Fruit fly (Drosophila melanogaster) whole organism, prepupa: ENCODE measurements around the gene CG17726.
A peak's percentile ranks its signal among the peaks of the same experiment; 100 is the strongest.

ENCODE experiments used
- Blimp-1 ChIP-seq: fragments of 200-800 bp; sonication (Bioruptor generic); optimal IDR thresholded peaks from 3 replicates; lab custom pipeline; 2017; ENCODE audit warnings: missing biosample characterization, missing genetic modification characterization, mild to moderate bottlenecking, moderate library complexity, missing genetic modification reagents
- CG10631 ChIP-seq: fragments of 200-800 bp; sonication (Bioruptor generic); optimal IDR thresholded peaks from 2 replicates; lab custom pipeline; 2016; ENCODE audit warnings: missing biosample characterization, missing genetic modification characterization
- CG10669 ChIP-seq: fragments of 200-800 bp; sonication (Bioruptor generic); optimal IDR thresholded peaks from 3 replicates; lab custom pipeline; 2018; ENCODE audit warnings: missing biosample characterization, mild to moderate bottlenecking, missing genetic modification characterization, moderate library complexity
- CG11762 ChIP-seq: fragments of 200-800 bp; sonication (Bioruptor generic); optimal IDR thresholded peaks from 3 replicates; lab custom pipeline; 2016; ENCODE audit warnings: missing biosample characterization, missing genetic modification characterization; ENCODE audit not compliant: insufficient read depth
- CG11902 ChIP-seq: fragments of 200-800 bp; sonication (Bioruptor generic); optimal IDR thresholded peaks from 3 replicates; lab custom pipeline; 2016; ENCODE audit warnings: missing biosample characterization, missing genetic modification characterization
- CG15336 ChIP-seq: fragments of 200-800 bp; sonication (Bioruptor generic); IDR thresholded peaks from 2 replicates; pipeline ENCODE4 v1.3.6; 2022; ENCODE audit warnings: missing biosample characterization, missing genetic modification characterization
- CG1621 ChIP-seq: fragments of 200-800 bp; sonication (Bioruptor generic); optimal IDR thresholded peaks from 3 replicates; lab custom pipeline; 2018; ENCODE audit warnings: missing biosample characterization, mild to moderate bottlenecking, missing genetic modification characterization
- CG16779 ChIP-seq: fragments of 200-800 bp; sonication (Bioruptor generic); optimal IDR thresholded peaks from 3 replicates; lab custom pipeline; 2017; ENCODE audit warnings: missing biosample characterization, mild to moderate bottlenecking, missing genetic modification characterization
- CG3032 ChIP-seq: fragments of 200-800 bp; optimal IDR thresholded peaks from 2 replicates; lab custom pipeline; 2019; ENCODE audit warnings: missing biosample characterization, mild to moderate bottlenecking, missing genetic modification characterization, moderate library complexity
- CG31627 ChIP-seq: fragments of 200-800 bp; sonication (Bioruptor generic); optimal IDR thresholded peaks from 3 replicates; lab custom pipeline; 2016; ENCODE audit warnings: missing biosample characterization, missing genetic modification characterization
- CG34406 ChIP-seq: fragments of 200-800 bp; sonication (Bioruptor generic); optimal IDR thresholded peaks from 3 replicates; lab custom pipeline; 2016; ENCODE audit warnings: missing biosample characterization, missing genetic modification characterization
- CG3919 ChIP-seq: fragments of 200-800 bp; sonication (Bioruptor generic); optimal IDR thresholded peaks from 3 replicates; lab custom pipeline; 2016; ENCODE audit warnings: missing biosample characterization, missing genetic modification characterization
- CG4318 ChIP-seq: fragments of 200-800 bp; sonication (Bioruptor generic); optimal IDR thresholded peaks from 3 replicates; lab custom pipeline; 2017; ENCODE audit warnings: missing biosample characterization, mild to moderate bottlenecking, missing genetic modification characterization
- CG6792 ChIP-seq: fragments of 200-800 bp; sonication (Bioruptor generic); optimal IDR thresholded peaks from 3 replicates; lab custom pipeline; 2016; ENCODE audit warnings: missing biosample characterization, missing genetic modification characterization
- CG6808 ChIP-seq: fragments of 200-800 bp; sonication (Bioruptor generic); optimal IDR thresholded peaks from 3 replicates; lab custom pipeline; 2017; ENCODE audit warnings: missing biosample characterization, missing genetic modification characterization, mild to moderate bottlenecking, moderate library complexity, missing genetic modification reagents
- CG7368 ChIP-seq: fragments of 200-800 bp; sonication (Bioruptor generic); optimal IDR thresholded peaks from 3 replicates; lab custom pipeline; 2016; ENCODE audit warnings: missing biosample characterization, missing genetic modification characterization
- CG8119 ChIP-seq: fragments of 200-800 bp; sonication (Bioruptor generic); IDR thresholded peaks from 3 replicates; pipeline ENCODE4 v1.3.6; 2022; ENCODE audit warnings: missing biosample characterization, missing genetic modification characterization
- CG8319 ChIP-seq: fragments of 200-800 bp; sonication (Bioruptor generic); optimal IDR thresholded peaks from 3 replicates; lab custom pipeline; 2016; ENCODE audit warnings: missing biosample characterization, missing genetic modification characterization
- CG8632 ChIP-seq: fragments of 200-800 bp; sonication (Bioruptor generic); optimal IDR thresholded peaks from 3 replicates; lab custom pipeline; 2016; ENCODE audit warnings: missing biosample characterization, missing genetic modification characterization
- CG9139 ChIP-seq: fragments of 200-800 bp; sonication (Bioruptor generic); optimal IDR thresholded peaks from 3 replicates; lab custom pipeline; 2017; ENCODE audit warnings: missing biosample characterization, mild to moderate bottlenecking, missing genetic modification characterization
- Eip75B ChIP-seq: fragments of 200-800 bp; sonication (Bioruptor generic); optimal IDR thresholded peaks from 3 replicates; lab custom pipeline; 2016; ENCODE audit warnings: missing biosample characterization, missing genetic modification characterization
- Eip78C ChIP-seq: fragments of 200-800 bp; sonication (Bioruptor generic); peaks from one replicate; lab custom pipeline; 2016; ENCODE audit warnings: missing biosample characterization, missing genetic modification characterization
- Ets21C ChIP-seq: fragments of 200-800 bp; sonication (Bioruptor generic); optimal IDR thresholded peaks from 3 replicates; lab custom pipeline; 2016; ENCODE audit warnings: missing biosample characterization, missing genetic modification characterization
- Hr38 ChIP-seq: sonication (Bioruptor generic); optimal IDR thresholded peaks from 2 replicates; lab custom pipeline; 2016; ENCODE audit warnings: missing biosample characterization, missing genetic modification characterization
- Hr39 ChIP-seq: fragments of 200-800 bp; sonication (Bioruptor generic); optimal IDR thresholded peaks from 2 replicates; lab custom pipeline; 2016; ENCODE audit warnings: missing biosample characterization, missing genetic modification characterization
- Smox ChIP-seq: fragments of 200-800 bp; sonication (Bioruptor generic); optimal IDR thresholded peaks from 3 replicates; lab custom pipeline; 2016; ENCODE audit warnings: missing biosample characterization, missing genetic modification characterization
- Sox15 ChIP-seq: fragments of 200-800 bp; sonication (Bioruptor generic); optimal IDR thresholded peaks from 3 replicates; lab custom pipeline; 2016; ENCODE audit warnings: missing biosample characterization, missing genetic modification characterization
- achi ChIP-seq: fragments of 200-800 bp; sonication (Bioruptor generic); optimal IDR thresholded peaks from 3 replicates; lab custom pipeline; 2016; ENCODE audit warnings: missing biosample characterization, missing genetic modification characterization
- acj6 ChIP-seq: fragments of 200-800 bp; sonication (Bioruptor generic); optimal IDR thresholded peaks from 3 replicates; lab custom pipeline; 2016; ENCODE audit warnings: missing biosample characterization, missing genetic modification characterization
- cyc ChIP-seq: fragments of 200-800 bp; sonication (Bioruptor generic); optimal IDR thresholded peaks from 3 replicates; lab custom pipeline; 2016; ENCODE audit warnings: missing biosample characterization, missing genetic modification characterization
- dac ChIP-seq: fragments of 200-800 bp; sonication (Bioruptor generic); optimal IDR thresholded peaks from 2 replicates; lab custom pipeline; 2017; ENCODE audit warnings: missing biosample characterization, mild to moderate bottlenecking, missing genetic modification characterization
- dsx ChIP-seq: fragments of 200-800 bp; optimal IDR thresholded peaks from 3 replicates; lab custom pipeline; 2019; ENCODE audit warnings: missing biosample characterization, mild to moderate bottlenecking, missing genetic modification characterization, moderate library complexity; ENCODE audit not compliant: poor library complexity, severe bottlenecking
- eg ChIP-seq: fragments of 200-800 bp; sonication (Bioruptor generic); IDR thresholded peaks from 3 replicates; pipeline ENCODE4 v1.3.6; 2022; ENCODE audit warnings: missing biosample characterization, missing genetic modification characterization
- esn ChIP-seq: fragments of 200-800 bp; sonication (Bioruptor generic); optimal IDR thresholded peaks from 2 replicates; lab custom pipeline; 2016; ENCODE audit warnings: missing biosample characterization, mild to moderate bottlenecking, missing genetic modification characterization, moderate library complexity
- fd85E ChIP-seq: fragments of 200-800 bp; sonication (Bioruptor generic); optimal IDR thresholded peaks from 3 replicates; lab custom pipeline; 2016; ENCODE audit warnings: missing biosample characterization, missing genetic modification characterization
- fkh ChIP-seq: fragments of 200-800 bp; sonication (Bioruptor generic); optimal IDR thresholded peaks from 3 replicates; lab custom pipeline; 2017; ENCODE audit warnings: missing biosample characterization, mild to moderate bottlenecking, missing genetic modification characterization, moderate library complexity
- lz ChIP-seq: fragments of 200-800 bp; sonication (Bioruptor generic); optimal IDR thresholded peaks from 3 replicates; lab custom pipeline; 2016; ENCODE audit warnings: missing biosample characterization, missing genetic modification characterization
- net ChIP-seq: fragments of 200-800 bp; sonication (Bioruptor generic); optimal IDR thresholded peaks from 3 replicates; lab custom pipeline; 2016; ENCODE audit warnings: missing biosample characterization, missing genetic modification characterization
- pdm3 ChIP-seq: fragments of 200-800 bp; sonication (Bioruptor generic); optimal IDR thresholded peaks from 3 replicates; lab custom pipeline; 2016; ENCODE audit warnings: missing biosample characterization, missing genetic modification characterization
- salr ChIP-seq, 2 experiments: fragments of 200-800 bp; sonication (Bioruptor generic); optimal IDR thresholded peaks; 3 replicates each; lab custom pipeline; 2016 to 2018; ENCODE audit warnings: missing biosample characterization in 2 of 2, missing genetic modification characterization in 2 of 2, mild to moderate bottlenecking in 1 of 2
- ss ChIP-seq, 2 experiments: fragments of 200-800 bp; sonication (Bioruptor generic); optimal IDR thresholded peaks; 2 replicates in 1 of 2; 3 replicates in 1 of 2; lab custom pipeline; 2017 to 2018; ENCODE audit warnings: mild to moderate bottlenecking in 2 of 2, missing biosample characterization in 2 of 2, missing genetic modification characterization in 2 of 2, moderate library complexity in 1 of 2
- svp ChIP-seq: fragments of 200-800 bp; sonication (Bioruptor generic); peaks from one replicate; lab custom pipeline; 2016; ENCODE audit warnings: missing biosample characterization, missing genetic modification characterization
- topi ChIP-seq: fragments of 200-800 bp; sonication (Bioruptor generic); optimal IDR thresholded peaks from 3 replicates; lab custom pipeline; 2016; ENCODE audit warnings: missing biosample characterization, missing genetic modification characterization
- vri ChIP-seq: fragments of 200-800 bp; sonication (Bioruptor generic); optimal IDR thresholded peaks from 3 replicates; lab custom pipeline; 2016; ENCODE audit warnings: missing biosample characterization, mild to moderate bottlenecking, missing genetic modification characterization

The CG17726 gene

dm6 chr3R:11200885-11201421 lies 25.6 kb upstream of the CG17726 start (continued):
- TF ChIP-seq CG8119 (GFP tag; lab: Robert Waterston, UW) (peak; percentile 67; the same call in 2 of the 3 replicates), CG8632 (GFP tag; lab: Kevin White, UChicago) (peak; percentile 59), CG11762 (GFP tag; lab: Kevin White, UChicago) (peak; percentile 41), Sox15 (GFP tag; lab: Kevin White, UChicago) (peak; percentile 50), Eip78C (GFP tag; lab: Kevin White, UChicago) (peak; percentile 79), svp (peak; percentile 89), salr (GFP tag; optimal IDR thresholded peaks at IDR 0.05; lab: Kevin White, UChicago) (peak in 1 of 2 experiments; percentile 41), dac (no peak), Eip75B (GFP tag; lab: Kevin White, UChicago) (peak; percentile 48), CG3032 (tag; lab: Kevin White, UChicago) (peak; percentile 37), CG34406 (GFP tag; lab: Kevin White, UChicago) (peak; percentile 66), net (GFP tag; lab: Kevin White, UChicago) (peak; percentile 68), CG6808 (GFP tag; lab: Kevin White, UChicago) (peak; percentile 14), CG15336 (peak; percentile 66), lz (peak; percentile 68), acj6 (peak; percentile 74), Blimp-1 (GFP tag; lab: Kevin White, UChicago) (no peak), achi (GFP tag; lab: Kevin White, UChicago) (peak; percentile 59), CG10631 (GFP tag; lab: Kevin White, UChicago) (peak; percentile 62), cyc (GFP tag; lab: Kevin White, UChicago) (peak; percentile 53), CG4318 (no peak), CG3919 (peak; percentile 58), CG31627 (GFP tag; lab: Kevin White, UChicago) (peak; percentile 56), CG10669 (peak; percentile 28)
- TF ChIP-seq, all 60 proteins: peak for 47

DNA sequence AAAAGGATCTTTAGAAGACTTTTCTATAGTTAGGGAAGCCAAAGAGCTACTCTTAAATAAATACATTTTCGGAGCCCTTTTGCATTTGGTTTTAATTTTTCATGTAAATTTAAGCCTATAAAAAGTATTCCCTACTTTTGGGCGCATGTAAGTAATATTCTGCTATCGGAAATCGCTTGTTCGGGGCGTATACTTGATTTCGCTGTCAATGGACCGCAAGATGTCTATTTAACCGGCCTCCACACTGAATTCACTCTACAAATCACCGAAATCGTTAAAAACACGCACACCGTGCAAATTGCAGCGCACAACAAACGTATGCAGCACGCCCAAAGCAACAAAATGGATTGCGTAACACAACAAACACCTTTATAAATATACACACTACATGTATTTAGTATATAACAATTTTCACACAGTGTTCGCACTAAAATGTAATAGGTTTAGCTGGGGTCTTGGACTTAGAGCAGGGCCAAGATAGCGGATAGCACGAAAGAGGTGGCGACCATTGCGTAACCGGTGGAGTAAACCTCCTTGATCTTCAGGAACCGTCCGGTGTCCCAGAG lies 17.7 kb upstream of the CG17726 start:
- TF ChIP-seq eg (GFP tag; lab: Robert Waterston, UW) (no peak), Eip78C (GFP tag; lab: Kevin White, UChicago) (peak; percentile 93), CG9139 (GFP tag; lab: Kevin White, UChicago) (peak; percentile 77), topi (peak; percentile 23), acj6 (no peak), fkh (GFP tag; lab: Kevin White, UChicago) (peak; percentile 23), Smox (GFP tag; lab: Kevin White, UChicago) (no peak), CG11902 (no peak), dsx (no peak), Hr39 (no peak), esn (GFP tag; lab: Kevin White, UChicago) (no peak), CG3919 (no peak), svp (no peak), lz (no peak), CG8319 (GFP tag; lab: Kevin White, UChicago) (no peak), achi (GFP tag; lab: Kevin White, UChicago) (no peak), CG8119 (GFP tag; lab: Robert Waterston, UW) (no peak), pdm3 (no peak), fd85E (GFP tag; lab: Kevin White, UChicago) (no peak), Ets21C (GFP tag; lab: Kevin White, UChicago) (no peak), cyc (GFP tag; lab: Kevin White, UChicago) (no peak), CG16779 (tag; lab: Kevin White, UChicago) (no peak), CG6792 (no peak), CG11762 (GFP tag; lab: Kevin White, UChicago) (no peak), CG7368 (no peak), vri (GFP tag; lab: Kevin White, UChicago) (peak; percentile 71), Hr38 (GFP tag; lab: Kevin White, UChicago) (no peak), ss (GFP tag; optimal IDR thresholded peaks at IDR 0.05; lab: Kevin White, UChicago) (peak in 1 of 2 experiments; percentile 58), CG1621 (tag; lab: Kevin White, UChicago) (no peak)
- TF ChIP-seq, all 60 proteins: peak for 6
